Fruit fly (Drosophila melanogaster): ENCODE data around the gene CG45049.

dm6 chr3R:22690311-22690710 lies 36.5 kb upstream of the CG45049 start, which contains the start of the genes wfs1 and Nup133:
- peak; percentile 26 for TF ChIP-seq Crg-1 (GFP tag; optimal IDR thresholded peaks at IDR 0.05)
- peak; percentile 66 for TF ChIP-seq CG33017 (tag; optimal IDR thresholded peaks at IDR 0.05)
- TF ChIP-seq Hr96 (GFP tag; optimal IDR thresholded peaks at IDR 0.05), result no peak
- peak; percentile 51 for TF ChIP-seq CG12768 (GFP tag; optimal IDR thresholded peaks at IDR 0.05)
- TF ChIP-seq pad (GFP tag; optimal IDR thresholded peaks at IDR 0.05), result peak; percentile 51
- TF ChIP-seq cnc (optimal IDR thresholded peaks at IDR 0.05), result no peak
- peak; percentile 90 for TF ChIP-seq CG7101 (tag; optimal IDR thresholded peaks at IDR 0.05)
- peak; percentile 8 for TF ChIP-seq CG1620 (GFP tag; optimal IDR thresholded peaks at IDR 0.05)
- no peak for TF ChIP-seq CG5204 (GFP tag; optimal IDR thresholded peaks at IDR 0.05)
- TF ChIP-seq kay (GFP tag; ENCODE audit: borderline replicate concordance), result no peak
- peak; percentile 66 for TF ChIP-seq CG7045 (GFP tag; optimal IDR thresholded peaks at IDR 0.05)
- TF ChIP-seq tj (GFP tag; optimal IDR thresholded peaks at IDR 0.05), result peak; percentile 39
- no peak for TF ChIP-seq Clk (GFP tag; optimal IDR thresholded peaks at IDR 0.05)
